Fruit fly (Drosophila melanogaster) whole organism, pupa: ENCODE measurements around the gene CG33257.

ENCODE experiments used
- CG10348 ChIP-seq: fragments of 200-800 bp; sonication (Bioruptor generic); IDR thresholded peaks from 2 replicates; pipeline ENCODE4 v1.3.6; 2022; ENCODE audit warnings: missing biosample characterization, missing genetic modification characterization
- CG12605 ChIP-seq: fragments of 200-800 bp; sonication (Bioruptor generic); IDR thresholded peaks from 2 replicates; pipeline ENCODE4 v1.3.6; 2022; ENCODE audit warnings: missing biosample characterization, missing genetic modification characterization
- CG13204 ChIP-seq: fragments of 200-800 bp; sonication (Bioruptor generic); optimal IDR thresholded peaks from 2 replicates; lab custom pipeline; 2018; ENCODE audit warnings: missing biosample characterization, mild to moderate bottlenecking, missing genetic modification characterization, moderate library complexity
- CG14655 ChIP-seq: fragments of 200-800 bp; sonication (Bioruptor generic); optimal IDR thresholded peaks from 3 replicates; lab custom pipeline; 2017; ENCODE audit warnings: mild to moderate bottlenecking, missing biosample characterization, missing genetic modification reagents, missing genetic modification characterization
- CG15710 ChIP-seq: fragments of 200-800 bp; sonication (Bioruptor generic); optimal IDR thresholded peaks from 2 replicates; lab custom pipeline; 2018; ENCODE audit warnings: missing biosample characterization, mild to moderate bottlenecking, missing genetic modification characterization, moderate library complexity
- CG17806 ChIP-seq: fragments of 200-800 bp; sonication (Bioruptor generic); optimal IDR thresholded peaks from 2 replicates; lab custom pipeline; 2018; ENCODE audit warnings: missing biosample characterization, mild to moderate bottlenecking, missing genetic modification characterization, moderate library complexity
- CG32121 ChIP-seq: fragments of 200-800 bp; sonication (Bioruptor generic); IDR thresholded peaks from 2 replicates; pipeline ENCODE4 v1.3.6; 2022; ENCODE audit warnings: missing biosample characterization, missing genetic modification characterization
- CG34367 ChIP-seq: fragments of 200-800 bp; sonication (Bioruptor generic); optimal IDR thresholded peaks from 2 replicates; lab custom pipeline; 2018; ENCODE audit warnings: missing biosample characterization, mild to moderate bottlenecking, missing genetic modification characterization
- CG4496 ChIP-seq: fragments of 200-800 bp; sonication (Bioruptor generic); IDR thresholded peaks from 3 replicates; pipeline ENCODE4 v1.3.6; 2022; ENCODE audit warnings: missing biosample characterization, missing genetic modification characterization
- CG8159 ChIP-seq: fragments of 200-800 bp; sonication (Bioruptor generic); optimal IDR thresholded peaks from 3 replicates; lab custom pipeline; 2018; ENCODE audit warnings: missing biosample characterization, mild to moderate bottlenecking, missing genetic modification characterization, moderate library complexity
- CG8301 ChIP-seq: fragments of 200-800 bp; sonication (Bioruptor generic); optimal IDR thresholded peaks from 2 replicates; lab custom pipeline; 2018; ENCODE audit warnings: missing biosample characterization, mild to moderate bottlenecking, missing genetic modification characterization
- CG9948 ChIP-seq: fragments of 200-800 bp; sonication (Bioruptor generic); optimal IDR thresholded peaks from 2 replicates; lab custom pipeline; 2018; ENCODE audit warnings: missing biosample characterization, mild to moderate bottlenecking, missing genetic modification characterization, moderate library complexity
- D1 ChIP-seq: fragments of 200-800 bp; sonication (Bioruptor generic); optimal IDR thresholded peaks from 2 replicates; lab custom pipeline; 2018; ENCODE audit warnings: missing biosample characterization, mild to moderate bottlenecking, missing genetic modification characterization, moderate library complexity
- EcR ChIP-seq: fragments of 200-800 bp; sonication (Bioruptor generic); optimal IDR thresholded peaks from 3 replicates; lab custom pipeline; 2019; ENCODE audit warnings: missing biosample characterization, missing genetic modification characterization, mild to moderate bottlenecking, moderate library complexity, missing genetic modification reagents
- Ets98B ChIP-seq: fragments of 200-800 bp; sonication (Bioruptor generic); IDR thresholded peaks from 2 replicates; pipeline ENCODE4 v1.3.6; 2022; ENCODE audit warnings: missing biosample characterization, missing genetic modification characterization
- Pif1A ChIP-seq: fragments of 200-800 bp; sonication (Bioruptor generic); optimal IDR thresholded peaks from 3 replicates; lab custom pipeline; 2016; ENCODE audit warnings: missing biosample characterization, missing genetic modification characterization
- Pif1B ChIP-seq: fragments of 200-800 bp; sonication (Bioruptor generic); optimal IDR thresholded peaks from 3 replicates; lab custom pipeline; 2016; ENCODE audit warnings: missing biosample characterization, missing genetic modification characterization
- Snoo ChIP-seq: fragments of 200-800 bp; sonication (Bioruptor generic); optimal IDR thresholded peaks from 3 replicates; lab custom pipeline; 2017; ENCODE audit warnings: missing biosample characterization, mild to moderate bottlenecking, missing genetic modification characterization, inconsistent platforms
- fd96Ca ChIP-seq: fragments of 200-800 bp; sonication (Bioruptor generic); IDR thresholded peaks from 3 replicates; pipeline ENCODE4 v1.3.6; 2022; ENCODE audit warnings: missing biosample characterization, missing genetic modification characterization
- gl ChIP-seq: fragments of 200-800 bp; sonication (Bioruptor generic); optimal IDR thresholded peaks from 2 replicates; lab custom pipeline; 2018; ENCODE audit warnings: missing biosample characterization, mild to moderate bottlenecking, missing genetic modification characterization
- rn ChIP-seq: fragments of 200-800 bp; sonication (Bioruptor generic); IDR thresholded peaks from 2 replicates; pipeline ENCODE4 v1.3.6; 2022; ENCODE audit warnings: missing biosample characterization, missing genetic modification characterization

Gene CG33257

dm6 chr3L:16309972-16310371 lies 36.2 kb upstream of the CG33257 start:
- TF ChIP-seq rn (GFP tag; lab: Robert Waterston, UW) (peak; percentile 42; the same call in 1 of the 2 replicates), CG10348 (GFP tag; lab: Robert Waterston, UW) (peak; percentile 51), gl (tag; lab: Kevin White, UChicago) (no peak), CG8301 (tag; lab: Kevin White, UChicago) (peak; percentile 74), CG15710 (no peak), EcR (no peak), CG17806 (tag; lab: Kevin White, UChicago) (peak; percentile 9), CG32121 (GFP tag; lab: Robert Waterston, UW) (peak; percentile 48; the same call in 1 of the 2 replicates), CG34367 (tag; lab: Kevin White, UChicago) (no peak), CG9948 (tag; lab: Kevin White, UChicago) (no peak), Ets98B (GFP tag; lab: Robert Waterston, UW) (peak; percentile 84), D1 (no peak), CG8159 (tag; lab: Kevin White, UChicago) (no peak), Pif1A (peak; percentile 13), CG4496 (GFP tag; lab: Robert Waterston, UW) (peak; percentile 86), CG14655 (GFP tag; lab: Kevin White, UChicago) (peak; percentile 78), Pif1B (no peak), Snoo (tag; lab: Kevin White, UChicago) (no peak), CG12605 (no peak), fd96Ca (GFP tag; lab: Robert Waterston, UW) (peak; percentile 89), CG13204 (no peak)

- TF ChIP-seq CG32121 (GFP tag; lab: Robert Waterston, UW) (0 out of 2 replicates have a peak, but pooled peaks have one; percentile 21), fd96Ca (GFP tag; lab: Robert Waterston, UW) (no peak)
These were observed 32.1 kb upstream of the CG33257 start, which contains the start of gene CG13062 for dm6 chr3L:16313985-16314384. Gene CG13062 (plus strand): TSS chr3L:16314285.

DNA sequence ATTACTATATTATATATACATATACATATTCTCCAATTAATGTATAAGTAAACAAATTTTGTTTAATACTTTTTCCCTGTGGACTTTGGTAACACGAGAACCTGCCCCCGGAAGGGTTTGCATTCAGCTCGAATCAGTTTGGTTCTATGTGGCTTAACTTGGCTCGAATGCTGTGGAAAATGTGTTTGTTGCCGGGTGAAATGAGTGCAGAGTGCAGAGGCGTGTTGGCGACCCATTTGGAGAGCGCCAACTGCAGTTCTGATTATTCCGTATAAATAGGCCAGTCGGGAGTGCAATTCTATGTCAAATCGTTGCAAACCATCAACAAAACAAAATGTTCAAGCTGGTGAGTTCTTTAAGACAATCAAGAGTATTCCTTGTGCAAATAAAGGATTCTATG lies 28.4 kb upstream of the CG33257 start, which contains the start of gene Nplp3:
Nplp3 (plus strand) TSS at position 301 of the 400 bp plus-strand sequence.
- TF ChIP-seq Pif1B (no peak), CG12605 (no peak), CG9948 (tag; lab: Kevin White, UChicago) (no peak), Ets98B (GFP tag; lab: Robert Waterston, UW) (no peak), D1 (no peak), rn (GFP tag; lab: Robert Waterston, UW) (no peak), CG32121 (GFP tag; lab: Robert Waterston, UW) (no peak), CG15710 (no peak), gl (tag; lab: Kevin White, UChicago) (no peak)

dm6 chr3L:16319399-16319906 lies 26.7 kb upstream of the CG33257 start, which contains the start of the genes CG13041 and CG13060:
Gene CG13041 (minus strand): TSS chr3L:16319526.
Gene CG13060 (plus strand): TSS chr3L:16319856.
- TF ChIP-seq EcR (no peak), fd96Ca (GFP tag; lab: Robert Waterston, UW) (no peak), D1 (no peak), Ets98B (GFP tag; lab: Robert Waterston, UW) (no peak), CG8301 (tag; lab: Kevin White, UChicago) (no peak), CG4496 (GFP tag; lab: Robert Waterston, UW) (no peak), CG9948 (tag; lab: Kevin White, UChicago) (no peak), CG8159 (tag; lab: Kevin White, UChicago) (no peak), CG34367 (tag; lab: Kevin White, UChicago) (no peak), rn (GFP tag; lab: Robert Waterston, UW) (no peak)

DNA sequence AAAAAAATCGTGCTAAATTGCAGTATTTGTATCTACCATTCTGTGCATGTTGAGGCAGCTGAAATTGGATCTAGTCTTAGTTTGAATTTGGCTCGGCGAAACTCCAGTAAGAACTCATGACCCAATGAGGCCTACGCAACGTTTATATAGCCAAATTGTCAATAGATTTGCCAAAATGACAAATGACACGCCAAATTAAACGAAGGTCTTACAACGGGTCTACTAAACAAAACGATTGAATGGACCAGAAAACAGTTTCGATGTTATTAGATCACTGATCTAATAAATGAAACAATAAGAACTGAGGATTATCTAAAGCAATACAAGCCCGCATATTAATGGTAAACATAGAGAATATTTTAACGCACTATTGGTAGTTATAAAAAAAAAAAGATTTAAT lies 25.0 kb upstream of the CG33257 start, which contains the start of gene CG42718:
CG42718 (minus strand) TSS at position 101 of the 400 bp plus-strand sequence.
- no peak for TF ChIP-seq CG8301 (tag; lab: Kevin White, UChicago)
- no peak for TF ChIP-seq CG4496 (GFP tag; lab: Robert Waterston, UW)
- TF ChIP-seq Snoo (tag; lab: Kevin White, UChicago) = no peak
- no peak for TF ChIP-seq CG15710
- TF ChIP-seq CG17806 (tag; lab: Kevin White, UChicago) = no peak
- TF ChIP-seq Ets98B (GFP tag; lab: Robert Waterston, UW) = no peak
- TF ChIP-seq CG9948 (tag; lab: Kevin White, UChicago) = no peak

DNA sequence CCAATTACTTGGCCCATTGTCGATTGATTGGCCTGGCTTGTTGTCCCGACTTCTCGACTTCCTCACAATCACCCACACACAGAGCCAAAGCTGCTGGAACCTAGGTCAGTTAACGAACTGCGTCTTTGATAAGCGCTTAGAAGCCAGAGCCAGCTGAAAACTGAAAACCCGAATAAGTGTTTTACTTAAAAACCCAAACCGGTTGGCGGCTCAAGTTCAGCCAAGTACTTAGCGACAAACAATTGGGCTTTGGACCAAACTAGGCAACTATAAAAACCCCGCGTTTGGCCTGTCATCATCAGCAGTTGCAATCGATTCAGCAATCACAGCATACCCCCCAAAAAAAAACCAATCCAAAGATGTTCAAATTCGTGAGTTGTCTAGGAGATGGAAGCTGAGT lies 22.8 kb upstream of the CG33257 start, which contains the start of gene CG13059:
CG13059 (plus strand) TSS at position 301 of the 400 bp plus-strand sequence.
- TF ChIP-seq Ets98B (GFP tag; lab: Robert Waterston, UW) (no peak), fd96Ca (GFP tag; lab: Robert Waterston, UW) (no peak), CG15710 (no peak), CG9948 (tag; lab: Kevin White, UChicago) (no peak), CG4496 (GFP tag; lab: Robert Waterston, UW) (no peak), CG17806 (tag; lab: Kevin White, UChicago) (no peak), Pif1B (no peak), CG34367 (tag; lab: Kevin White, UChicago) (no peak), CG14655 (GFP tag; lab: Kevin White, UChicago) (no peak), CG13204 (no peak), rn (GFP tag; lab: Robert Waterston, UW) (no peak), CG8159 (tag; lab: Kevin White, UChicago) (no peak), CG8301 (tag; lab: Kevin White, UChicago) (no peak), Snoo (tag; lab: Kevin White, UChicago) (no peak), D1 (no peak), EcR (no peak), gl (tag; lab: Kevin White, UChicago) (no peak), CG32121 (GFP tag; lab: Robert Waterston, UW) (no peak), Pif1A (no peak), CG10348 (GFP tag; lab: Robert Waterston, UW) (no peak)
